Worm (Caenorhabditis elegans) whole organism, L4 larva: ENCODE measurements around the gene C02B4.3.

Experiments used
- D1046.2 ChIP-seq: fragments of 200-800 bp; sonication (Bioruptor generic); IDR thresholded peaks from 2 replicates; pipeline ENCODE4 v1.3.6; 2022; ENCODE audit warnings: missing genetic modification characterization, missing compliant biosample characterization
- F49E8.2 ChIP-seq: sonication (generic microtip); optimal IDR thresholded peaks from 2 replicates; lab custom pipeline; 2016; ENCODE audit warnings: missing compliant biosample characterization, mild to moderate bottlenecking, missing genetic modification characterization, borderline replicate concordance
- Y105C5A.15 ChIP-seq: fragments of 200-800 bp; sonication (Bioruptor generic); IDR thresholded peaks from 2 replicates; pipeline ENCODE4 v1.3.6; 2022; ENCODE audit warnings: missing genetic modification characterization, missing compliant biosample characterization
- Y48G9A.11 ChIP-seq: fragments of 200-800 bp; sonication (Bioruptor generic); IDR thresholded peaks from 2 replicates; pipeline ENCODE4 v1.3.6; 2022; ENCODE audit warnings: missing genetic modification reagents, missing genetic modification characterization, missing compliant biosample characterization
- Y75B8A.6 ChIP-seq: fragments of 200-800 bp; sonication (Bioruptor generic); IDR thresholded peaks from 2 replicates; pipeline ENCODE4 v1.3.6; 2022; ENCODE audit warnings: missing genetic modification reagents, missing genetic modification characterization, missing compliant biosample characterization
- ZK337.2 ChIP-seq: fragments of 200-800 bp; sonication (Bioruptor generic); IDR thresholded peaks from 2 replicates; pipeline ENCODE4 v1.3.6; 2022; ENCODE audit warnings: missing genetic modification reagents, missing genetic modification characterization, missing compliant biosample characterization
- aha-1 ChIP-seq: fragments of 150-350 bp; peaks from one replicate; lab custom pipeline; 2014; ENCODE audit warnings: missing biosample characterization, missing genetic modification characterization
- aly-2 ChIP-seq: sonication (generic microtip); optimal IDR thresholded peaks from 2 replicates; lab custom pipeline; 2018; ENCODE audit warnings: missing biosample characterization, missing genetic modification characterization
- arid-1 ChIP-seq: fragments of 200-800 bp; sonication (Bioruptor generic); conservative IDR thresholded peaks from 2 replicates; pipeline ENCODE4 v1.3.6; 2022; ENCODE audit warnings: missing genetic modification reagents, missing genetic modification characterization, missing compliant biosample characterization
- attf-4 ChIP-seq: sonication (generic microtip); optimal IDR thresholded peaks from 3 replicates; lab custom pipeline; 2017; ENCODE audit warnings: missing biosample characterization, missing genetic modification characterization
- ceh-20 ChIP-seq: fragments of 200-800 bp; sonication (Bioruptor generic); IDR thresholded peaks from 2 replicates; pipeline ENCODE4 v1.3.6; 2022; ENCODE audit warnings: missing genetic modification reagents, missing genetic modification characterization, missing compliant biosample characterization
- ceh-28 ChIP-seq: fragments of 150-350 bp; optimal IDR thresholded peaks from 2 replicates; lab custom pipeline; 2014; ENCODE audit warnings: missing biosample characterization, missing genetic modification reagents, missing genetic modification characterization
- ceh-44 ChIP-seq: fragments of 200-800 bp; sonication (Bioruptor generic); IDR thresholded peaks from 2 replicates; pipeline ENCODE4 v1.3.6; 2022; ENCODE audit warnings: missing genetic modification reagents, missing genetic modification characterization, missing compliant biosample characterization
- ceh-82 ChIP-seq: sonication (generic microtip); optimal IDR thresholded peaks from 2 replicates; lab custom pipeline; 2017; ENCODE audit warnings: missing biosample characterization, missing genetic modification characterization
- ctbp-1 ChIP-seq: fragments of 200-800 bp; sonication (Bioruptor generic); IDR thresholded peaks from 2 replicates; pipeline ENCODE4 v1.3.6; 2022; ENCODE audit warnings: missing genetic modification reagents, missing genetic modification characterization, missing compliant biosample characterization
- daf-19 ChIP-seq: fragments of 200-800 bp; sonication (Bioruptor generic); conservative IDR thresholded peaks from 2 replicates; pipeline ENCODE4 v1.3.6; 2022; ENCODE audit warnings: missing genetic modification characterization, missing compliant biosample characterization
- daf-8 ChIP-seq: fragments of 200-800 bp; sonication (Bioruptor generic); IDR thresholded peaks from 2 replicates; pipeline ENCODE4 v1.3.6; 2022; ENCODE audit warnings: missing genetic modification characterization, missing compliant biosample characterization
- dmd-8 ChIP-seq: fragments of 200-800 bp; sonication (Bioruptor generic); IDR thresholded peaks from 2 replicates; pipeline ENCODE4 v1.3.6; 2022; ENCODE audit warnings: missing genetic modification characterization, missing compliant biosample characterization
- dpl-1 ChIP-seq: fragments of 150-350 bp; optimal IDR thresholded peaks from 2 replicates; lab custom pipeline; 2014; ENCODE audit warnings: missing biosample characterization, missing genetic modification reagents, missing genetic modification characterization
- dve-1 ChIP-seq: sonication (generic microtip); optimal IDR thresholded peaks from 2 replicates; lab custom pipeline; 2017; ENCODE audit warnings: antibody characterized with exemption, mild to moderate bottlenecking, missing genetic modification characterization, missing compliant biosample characterization; ENCODE audit not compliant: insufficient read depth
- egl-27 ChIP-seq: sonication (generic microtip); optimal IDR thresholded peaks from 3 replicates; lab custom pipeline; 2017; ENCODE audit warnings: missing biosample characterization, missing genetic modification reagents, missing genetic modification characterization
- fkh-10 ChIP-seq: fragments of 150-350 bp; optimal IDR thresholded peaks from 2 replicates; lab custom pipeline; 2014; ENCODE audit warnings: missing biosample characterization, missing genetic modification reagents, missing genetic modification characterization
- gei-8 ChIP-seq: fragments of 200-800 bp; sonication (Bioruptor generic); optimal IDR thresholded peaks from 2 replicates; lab custom pipeline; 2018; ENCODE audit warnings: mild to moderate bottlenecking, missing genetic modification characterization, missing compliant biosample characterization
- hlh-11 ChIP-seq: fragments of 200-800 bp; sonication (Bioruptor generic); optimal IDR thresholded peaks from 2 replicates; lab custom pipeline; 2018; ENCODE audit warnings: mild to moderate bottlenecking, missing genetic modification characterization, missing compliant biosample characterization
- hlh-30 ChIP-seq: sonication (generic microtip); optimal IDR thresholded peaks from 2 replicates; lab custom pipeline; 2017; ENCODE audit warnings: antibody characterized with exemption, mild to moderate bottlenecking, missing genetic modification characterization, missing compliant biosample characterization; ENCODE audit not compliant: insufficient read depth
- hmg-1.1 ChIP-seq: fragments of 200-800 bp; sonication (Bioruptor generic); IDR thresholded peaks from 2 replicates; pipeline ENCODE4 v1.3.6; 2022; ENCODE audit warnings: missing genetic modification reagents, missing genetic modification characterization, missing compliant biosample characterization
- jun-1 ChIP-seq: fragments of 150-350 bp; optimal IDR thresholded peaks from 2 replicates; lab custom pipeline; 2014; ENCODE audit warnings: missing biosample characterization, missing genetic modification reagents, missing genetic modification characterization
- lim-7 ChIP-seq: fragments of 200-800 bp; sonication (Bioruptor generic); IDR thresholded peaks from 2 replicates; pipeline ENCODE4 v1.3.6; 2022; ENCODE audit warnings: missing genetic modification characterization, missing compliant biosample characterization
- lin-13 ChIP-seq: fragments of 150-350 bp; optimal IDR thresholded peaks from 2 replicates; lab custom pipeline; 2014; ENCODE audit warnings: missing biosample characterization, missing genetic modification reagents, missing genetic modification characterization
- lin-38 ChIP-seq: fragments of 200-800 bp; sonication (Bioruptor generic); IDR thresholded peaks from 2 replicates; pipeline ENCODE4 v1.3.6; 2022; ENCODE audit warnings: missing genetic modification reagents, missing genetic modification characterization, missing compliant biosample characterization
- lir-3 ChIP-seq: sonication (generic microtip); optimal IDR thresholded peaks from 2 replicates; lab custom pipeline; 2016; ENCODE audit warnings: mild to moderate bottlenecking, missing genetic modification characterization, missing compliant biosample characterization
- mdt-29 ChIP-seq: fragments of 200-800 bp; sonication (Bioruptor generic); IDR thresholded peaks from 2 replicates; pipeline ENCODE4 v1.3.6; 2022; ENCODE audit warnings: missing genetic modification reagents, missing genetic modification characterization, missing compliant biosample characterization
- mep-1 ChIP-seq: fragments of 150-350 bp; sonication (generic microtip); optimal IDR thresholded peaks from 3 replicates; lab custom pipeline; 2014; ENCODE audit warnings: missing biosample characterization, missing genetic modification characterization
- mxl-3 ChIP-seq: fragments of 200-800 bp; sonication (Bioruptor generic); optimal IDR thresholded peaks from 2 replicates; lab custom pipeline; 2018; ENCODE audit warnings: mild to moderate bottlenecking, missing genetic modification characterization, missing compliant biosample characterization
- nhr-10 ChIP-seq: fragments of 150-350 bp; optimal IDR thresholded peaks from 2 replicates; lab custom pipeline; 2014; ENCODE audit warnings: missing biosample characterization, missing genetic modification characterization
- nhr-102 ChIP-seq: sonication (generic microtip); optimal IDR thresholded peaks from 2 replicates; lab custom pipeline; 2016; ENCODE audit warnings: mild to moderate bottlenecking, missing genetic modification characterization, moderate library complexity, missing compliant biosample characterization
- nhr-11 ChIP-seq: fragments of 150-350 bp; optimal IDR thresholded peaks from 2 replicates; lab custom pipeline; 2014; ENCODE audit warnings: missing biosample characterization, missing genetic modification characterization
- nhr-237 ChIP-seq: sonication (generic microtip); optimal IDR thresholded peaks from 2 replicates; lab custom pipeline; 2017; ENCODE audit warnings: missing biosample characterization, missing genetic modification characterization
- nhr-28 ChIP-seq: fragments of 150-350 bp; optimal IDR thresholded peaks from 2 replicates; lab custom pipeline; 2014; ENCODE audit warnings: missing biosample characterization, missing genetic modification characterization
- nhr-48 ChIP-seq: sonication (generic microtip); optimal IDR thresholded peaks from 2 replicates; lab custom pipeline; 2016; ENCODE audit warnings: mild to moderate bottlenecking, missing genetic modification characterization, missing compliant biosample characterization
- pha-4 ChIP-seq, 2 experiments: fragments of 150-350 bp in 1 of 2; fragments of 200-800 bp in 1 of 2; sonication (Bioruptor generic) in 1 of 2; IDR thresholded peaks in 1 of 2; optimal IDR thresholded peaks in 1 of 2; 2 replicates each; pipeline versions ENCODE4 v1.3.6 to Lab custom; 2014 to 2022; ENCODE audit warnings: missing genetic modification characterization in 2 of 2, missing genetic modification reagents in 2 of 2, missing biosample characterization in 1 of 2, missing compliant biosample characterization in 1 of 2
- saeg-2 ChIP-seq: fragments of 200-800 bp; sonication (Bioruptor generic); IDR thresholded peaks from 2 replicates; pipeline ENCODE4 v1.3.6; 2022; ENCODE audit warnings: missing genetic modification reagents, missing genetic modification characterization, missing compliant biosample characterization
- sdz-12 ChIP-seq: fragments of 200-800 bp; sonication (Bioruptor generic); optimal IDR thresholded peaks from 2 replicates; lab custom pipeline; 2018; ENCODE audit warnings: mild to moderate bottlenecking, missing genetic modification characterization, missing compliant biosample characterization
- set-16 ChIP-seq: fragments of 200-800 bp; sonication (Bioruptor generic); IDR thresholded peaks from 2 replicates; pipeline ENCODE4 v1.3.6; 2022; ENCODE audit warnings: missing genetic modification reagents, missing genetic modification characterization, missing compliant biosample characterization
- snpc-1.2 ChIP-seq: fragments of 200-800 bp; sonication (Bioruptor generic); IDR thresholded peaks from 2 replicates; pipeline ENCODE4 v1.3.6; 2022; ENCODE audit warnings: missing genetic modification reagents, missing genetic modification characterization, missing compliant biosample characterization
- spr-1 ChIP-seq: sonication (generic microtip); optimal IDR thresholded peaks from 2 replicates; lab custom pipeline; 2016; ENCODE audit warnings: mild to moderate bottlenecking, missing genetic modification characterization, missing compliant biosample characterization
- unc-39 ChIP-seq: sonication (generic microtip); optimal IDR thresholded peaks from 2 replicates; lab custom pipeline; 2017; ENCODE audit warnings: missing biosample characterization, missing genetic modification characterization
- unc-62 ChIP-seq, 3 experiments: fragments of 150-350 bp in 1 of 3; sonication (generic microtip); optimal IDR thresholded peaks in 2 of 3; peaks in 1 of 3; 1 replicate in 1 of 3; 2 replicates in 2 of 3; lab custom pipeline; 2014 to 2017; ENCODE audit warnings: missing biosample characterization in 3 of 3, missing genetic modification characterization in 3 of 3, missing genetic modification reagents in 3 of 3, missing genotype in 1 of 3
- zag-1 ChIP-seq: fragments of 150-350 bp; optimal IDR thresholded peaks from 2 replicates; lab custom pipeline; 2014; ENCODE audit warnings: missing biosample characterization, missing genetic modification characterization
- zfp-3 ChIP-seq: fragments of 200-800 bp; sonication (Bioruptor generic); conservative IDR thresholded peaks from 2 replicates; pipeline ENCODE4 v1.3.6; 2022; ENCODE audit warnings: missing genetic modification reagents, missing genetic modification characterization, missing compliant biosample characterization
- ztf-11 ChIP-seq: fragments of 150-350 bp; optimal IDR thresholded peaks from 2 replicates; lab custom pipeline; 2014; ENCODE audit warnings: missing biosample characterization, missing genetic modification characterization
- ztf-7 ChIP-seq: fragments of 150-350 bp; optimal IDR thresholded peaks from 2 replicates; lab custom pipeline; 2014; ENCODE audit warnings: missing biosample characterization, missing genetic modification characterization

The C02B4.3 gene

DNA sequence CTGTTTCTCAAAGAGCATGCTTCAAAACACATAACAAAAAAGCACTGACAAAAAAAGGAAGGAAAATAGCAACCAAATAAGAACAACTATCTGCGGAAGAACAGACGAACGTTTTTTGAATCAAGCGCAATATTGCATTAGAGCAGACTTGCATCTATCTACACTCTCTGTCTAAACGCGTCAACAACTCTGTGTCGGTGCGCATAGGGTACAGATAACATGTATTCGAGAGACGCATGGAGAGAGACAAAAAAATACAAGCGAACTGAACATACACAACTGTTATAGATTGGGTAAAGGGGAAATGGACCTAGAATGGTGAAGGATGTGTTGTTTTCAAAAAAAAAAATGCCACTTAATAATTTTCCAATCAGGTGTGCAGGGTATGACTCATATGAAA, 24.6 kb downstream of the C02B4.3 start (continued):
- no peak for TF ChIP-seq sdz-12 (GFP tag; lab: Kevin White, UChicago)
- TF ChIP-seq daf-19 (GFP tag; lab: Robert Waterston, UW) = no peak
- peak; percentile 51 for TF ChIP-seq lin-13 (GFP tag; lab: Kevin White, UChicago)
- TF ChIP-seq hmg-1.1 (GFP tag; lab: Robert Waterston, UW) = no peak
- TF ChIP-seq spr-1 (tag; lab: Kevin White, UChicago) = no peak
- TF ChIP-seq unc-39 (tag; lab: Kevin White, UChicago) = no peak
- peak; percentile 27 for TF ChIP-seq hlh-30 (tag; lab: Kevin White, UChicago)
- TF ChIP-seq nhr-11 (tag; lab: Kevin White, UChicago) = peak; percentile 30
- peak; percentile 51 for TF ChIP-seq mxl-3 (GFP tag; lab: Kevin White, UChicago)
- peak; percentile 72 for TF ChIP-seq dpl-1 (GFP tag; lab: Kevin White, UChicago)
- no peak for TF ChIP-seq gei-8 (GFP tag; lab: Kevin White, UChicago)
- peak; percentile 2 for TF ChIP-seq nhr-102 (tag; lab: Kevin White, UChicago)
- no peak for TF ChIP-seq lir-3
- no peak for TF ChIP-seq saeg-2 (GFP tag; lab: Robert Waterston, UW)
- TF ChIP-seq lin-38 = peak; percentile 80
- no peak for TF ChIP-seq pha-4 (GFP tag; IDR thresholded peaks at IDR 0.05; lab: Robert Waterston, UW)
- peak; percentile 90 for TF ChIP-seq pha-4 (tag; optimal IDR thresholded peaks at IDR 0.05; lab: Kevin White, UChicago)
- no peak for TF ChIP-seq zfp-3 (GFP tag; lab: Robert Waterston, UW)
- TF ChIP-seq snpc-1.2 (GFP tag; lab: Robert Waterston, UW) = no peak
- no peak for TF ChIP-seq set-16
- no peak for TF ChIP-seq attf-4 (tag; lab: Kevin White, UChicago)
- TF ChIP-seq daf-8 (GFP tag; lab: Robert Waterston, UW) = no peak
- TF ChIP-seq ztf-11 = no peak
- no peak for TF ChIP-seq ZK337.2 (GFP tag; lab: Robert Waterston, UW)
- TF ChIP-seq nhr-48 (tag; lab: Kevin White, UChicago) = peak; percentile 50
- peak; percentile 76 for TF ChIP-seq mep-1 (tag; lab: Kevin White, UChicago)
- TF ChIP-seq Y75B8A.6 = no peak
- TF ChIP-seq aly-2 = no peak
- TF ChIP-seq F49E8.2 = no peak
- TF ChIP-seq dve-1 (tag; lab: Kevin White, UChicago) = peak; percentile 88
- TF ChIP-seq D1046.2 (GFP tag; lab: Robert Waterston, UW) = no peak
- no peak for TF ChIP-seq nhr-237 (tag; lab: Kevin White, UChicago)
- TF ChIP-seq zag-1 = no peak
- TF ChIP-seq ceh-20 (GFP tag; lab: Robert Waterston, UW) = no peak
- TF ChIP-seq arid-1 (GFP tag; lab: Robert Waterston, UW) = no peak
- peak in 1 of 2 experiments; percentile 98 for TF ChIP-seq unc-62 (GFP tag; optimal IDR thresholded peaks at IDR 0.05 in 1 of 2; lab: Kevin White, UChicago)
- TF ChIP-seq unc-62 (tag; optimal IDR thresholded peaks at IDR 0.05; lab: Kevin White, UChicago) = no peak
- no peak for TF ChIP-seq egl-27 (tag; lab: Kevin White, UChicago)
- TF ChIP-seq Y48G9A.11 (GFP tag; lab: Robert Waterston, UW) = no peak
- TF ChIP-seq nhr-10 = no peak
- TF ChIP-seq ctbp-1 (GFP tag; lab: Robert Waterston, UW) = no peak
- no peak for TF ChIP-seq aha-1
- peak; percentile 37 for TF ChIP-seq fkh-10
- TF ChIP-seq mdt-29 (GFP tag; lab: Robert Waterston, UW) = no peak
- no peak for TF ChIP-seq ceh-82 (tag; lab: Kevin White, UChicago)
- TF ChIP-seq ztf-7 (tag; lab: Kevin White, UChicago) = no peak
- TF ChIP-seq lim-7 (GFP tag; lab: Robert Waterston, UW) = no peak
- no peak for TF ChIP-seq jun-1 (tag; lab: Kevin White, UChicago)
- TF ChIP-seq ceh-44 (GFP tag; lab: Robert Waterston, UW) = no peak
- peak; percentile 89 for TF ChIP-seq nhr-28 (tag; lab: Kevin White, UChicago)
- TF ChIP-seq ceh-28 (tag; lab: Kevin White, UChicago) = no peak
- peak; percentile 85 for TF ChIP-seq hlh-11 (tag; lab: Kevin White, UChicago)
- TF ChIP-seq Y105C5A.15 (GFP tag; lab: Robert Waterston, UW) = no peak
- no peak for TF ChIP-seq dmd-8 (GFP tag; lab: Robert Waterston, UW)
